Fruit fly (Drosophila melanogaster): Measurements from ENCODE around the gene alt.

Gene alt

dm6 chr3R:17653879-17654278, 28.4 kb downstream of the alt start:
- TF ChIP-seq Deaf1 (tag; optimal IDR thresholded peaks at IDR 0.05) (peak; percentile 80), CG31224 (GFP tag; IDR thresholded peaks at IDR 0.05) (no peak), Nf-YC (tag; optimal IDR thresholded peaks at IDR 0.05) (peak; percentile 13), pros (GFP tag; optimal IDR thresholded peaks at IDR 0.05) (peak; percentile 70), Trl (optimal IDR thresholded peaks at IDR 0.05) (peak in 1 of 2 experiments; percentile 46), Trl (GFP tag; optimal IDR thresholded peaks at IDR 0.05) (no peak), NfI (GFP tag; optimal IDR thresholded peaks at IDR 0.05) (no peak)

- peak; percentile 6 for TF ChIP-seq sug (tag; optimal IDR thresholded peaks at IDR 0.05)
- TF ChIP-seq br (optimal IDR thresholded peaks at IDR 0.05) = no peak
- peak; percentile 7 for TF ChIP-seq zfh2 (GFP tag; optimal IDR thresholded peaks at IDR 0.05)
- TF ChIP-seq nerfin-2 (GFP tag; IDR thresholded peaks at IDR 0.05; ENCODE audit: partially characterized antibody) = no peak
- TF ChIP-seq CG13424 (tag; optimal IDR thresholded peaks at IDR 0.05) = peak; percentile 9
- TF ChIP-seq Oli (tag; optimal IDR thresholded peaks at IDR 0.05) = no peak
- TF ChIP-seq row (GFP tag; IDR thresholded peaks at IDR 0.05) = peak; percentile 76
- TF ChIP-seq Scr (GFP tag; IDR thresholded peaks at IDR 0.05; ENCODE audit: partially characterized antibody) = 0 out of 2 replicates have a peak, but pooled peaks have one; percentile 33
- no peak for TF ChIP-seq D (optimal IDR thresholded peaks at IDR 0.05)
- no peak for TF ChIP-seq D (GFP tag; optimal IDR thresholded peaks at IDR 0.05)
- TF ChIP-seq Sry-δ (GFP tag; optimal IDR thresholded peaks at IDR 0.05) = peak; percentile 30
- TF ChIP-seq CG18599 (GFP tag; optimal IDR thresholded peaks at IDR 0.05) = no peak
- TF ChIP-seq E2f2 (GFP tag; IDR thresholded peaks at IDR 0.05) = peak; percentile 90
- peak; percentile 31 for TF ChIP-seq CG15514 (GFP tag; optimal IDR thresholded peaks at IDR 0.05)
- no peak for TF ChIP-seq aop (GFP tag; IDR thresholded peaks at IDR 0.05)
- TF ChIP-seq CG9932 (GFP tag; IDR thresholded peaks at IDR 0.05) = peak; percentile 65
- TF ChIP-seq lov (optimal IDR thresholded peaks at IDR 0.05) = no peak
- no peak for TF ChIP-seq lov (GFP tag; IDR thresholded peaks at IDR 0.05)
- peak; percentile 44 for TF ChIP-seq Xbp1 (GFP tag; optimal IDR thresholded peaks at IDR 0.05)
- TF ChIP-seq sens-2 (GFP tag; IDR thresholded peaks at IDR 0.05) = no peak
- TF ChIP-seq CG2889 (GFP tag; IDR thresholded peaks at IDR 0.05) = no peak
- no peak for TF ChIP-seq Blimp-1 (GFP tag; optimal IDR thresholded peaks at IDR 0.05)
- TF ChIP-seq ems (GFP tag; optimal IDR thresholded peaks at IDR 0.05) = no peak
- no peak for TF ChIP-seq CG34376 (GFP tag; optimal IDR thresholded peaks at IDR 0.05)
- TF ChIP-seq bab2 (GFP tag; optimal IDR thresholded peaks at IDR 0.05) = no peak
- TF ChIP-seq Pdp1 (GFP tag; optimal IDR thresholded peaks at IDR 0.05) = peak in 1 of 2 experiments; percentile 88
- peak; percentile 24; the same call in 1 of the 2 replicates for TF ChIP-seq amos (GFP tag; IDR thresholded peaks at IDR 0.05; ENCODE audit: partially characterized antibody)
- TF ChIP-seq Dp (GFP tag; optimal IDR thresholded peaks at IDR 0.05) = peak; percentile 86
- TF ChIP-seq prd (optimal IDR thresholded peaks at IDR 0.05) = no peak
- TF ChIP-seq prd (GFP tag; IDR thresholded peaks at IDR 0.05) = peak; percentile 49; the same call in 2 of the 3 replicates
- TF ChIP-seq CG16779 (GFP tag; IDR thresholded peaks at IDR 0.05) = no peak
- peak; percentile 31; the same call in 1 of the 2 replicates for TF ChIP-seq sisA (GFP tag; IDR thresholded peaks at IDR 0.05)
- peak; percentile 53 for TF ChIP-seq CG1603 (tag; optimal IDR thresholded peaks at IDR 0.05)
- no peak for TF ChIP-seq odd (GFP tag; optimal IDR thresholded peaks at IDR 0.05)
- peak; percentile 14 for TF ChIP-seq CG9817 (tag; optimal IDR thresholded peaks at IDR 0.05)
- TF ChIP-seq tin (GFP tag; optimal IDR thresholded peaks at IDR 0.05) = peak; percentile 17
- TF ChIP-seq ind (GFP tag; optimal IDR thresholded peaks at IDR 0.05) = peak; percentile 1
- no peak for TF ChIP-seq Hr51 (GFP tag; optimal IDR thresholded peaks at IDR 0.05)
- TF ChIP-seq CG9437 (GFP tag; optimal IDR thresholded peaks at IDR 0.05) = peak; percentile 97
- TF ChIP-seq Fer1 (GFP tag; optimal IDR thresholded peaks at IDR 0.05) = no peak
- peak; percentile 59 for TF ChIP-seq pzg (GFP tag; optimal IDR thresholded peaks at IDR 0.05)
- TF ChIP-seq CG11247 (GFP tag; IDR thresholded peaks at IDR 0.05) = 0 out of 2 replicates have a peak, but pooled peaks have one; percentile 15
- no peak for TF ChIP-seq YL-1 (GFP tag; optimal IDR thresholded peaks at IDR 0.05)
Measured at dm6 chr3R:17647444-17647843, 34.9 kb downstream of the alt start, which contains the start of gene CG14322. Gene CG14322 (plus strand): TSS chr3R:17647679.
